Worm (Caenorhabditis elegans) whole organism, L2 larva: ENCODE data around the gene dhc-3.
A peak's percentile ranks its signal among the peaks of the same experiment; 100 is the strongest.
"Not testable (repeated sequence)": the region's sequence is repeated elsewhere in the genome, so short reads cannot be mapped to it uniquely, and the experiment has no call there.

Experiments
- C34F6.9 ChIP-seq: fragments of 150-350 bp; optimal IDR thresholded peaks from 2 replicates; lab custom pipeline; 2014; ENCODE audit warnings: missing biosample characterization, missing genetic modification characterization
- R02D3.7 ChIP-seq: fragments of 150-350 bp; optimal IDR thresholded peaks from 2 replicates; lab custom pipeline; 2014; ENCODE audit warnings: missing biosample characterization, missing genetic modification characterization
- ZK546.5 ChIP-seq: sonication (generic microtip); optimal IDR thresholded peaks from 2 replicates; lab custom pipeline; 2017; ENCODE audit warnings: missing biosample characterization, missing genetic modification characterization
- ceh-82 ChIP-seq: fragments of 150-350 bp; optimal IDR thresholded peaks from 2 replicates; lab custom pipeline; 2014; ENCODE audit warnings: missing biosample characterization, missing genetic modification characterization
- dmd-4 ChIP-seq: sonication (generic microtip); optimal IDR thresholded peaks from 2 replicates; lab custom pipeline; 2017; ENCODE audit warnings: missing biosample characterization, missing genetic modification characterization
- elt-1 ChIP-seq: fragments of 150-350 bp; optimal IDR thresholded peaks from 2 replicates; lab custom pipeline; 2014; ENCODE audit warnings: missing biosample characterization, missing genetic modification characterization
- elt-3 ChIP-seq: sonication (generic microtip); optimal IDR thresholded peaks from 2 replicates; lab custom pipeline; 2017; ENCODE audit warnings: missing biosample characterization, missing genetic modification characterization
- fos-1 ChIP-seq: fragments of 150-350 bp; optimal IDR thresholded peaks from 2 replicates; lab custom pipeline; 2014; ENCODE audit warnings: missing biosample characterization, missing genetic modification characterization
- gmeb-1 ChIP-seq: fragments of 150-350 bp; optimal IDR thresholded peaks from 2 replicates; lab custom pipeline; 2014; ENCODE audit warnings: missing biosample characterization, missing genetic modification characterization
- lin-11 ChIP-seq: fragments of 150-350 bp; sonication (generic microtip); optimal IDR thresholded peaks from 2 replicates; lab custom pipeline; 2014; ENCODE audit warnings: missing biosample characterization, missing genetic modification characterization, inconsistent platforms, mixed read lengths
- lin-13 ChIP-seq: fragments of 150-350 bp; optimal IDR thresholded peaks from 2 replicates; lab custom pipeline; 2014; ENCODE audit warnings: missing biosample characterization, missing genetic modification reagents, missing genetic modification characterization
- lin-39 ChIP-seq: fragments of 150-350 bp; optimal IDR thresholded peaks from 2 replicates; lab custom pipeline; 2014; ENCODE audit warnings: missing biosample characterization, missing genetic modification reagents, missing genetic modification characterization
- lsy-2 ChIP-seq, 2 experiments: fragments of 150-350 bp in 1 of 2; sonication (generic microtip) in 1 of 2; optimal IDR thresholded peaks; 2 replicates each; lab custom pipeline; 2014 to 2017; ENCODE audit warnings: missing biosample characterization in 2 of 2, missing genetic modification characterization in 2 of 2
- mdl-1 ChIP-seq, 2 experiments: fragments of 150-350 bp in 1 of 2; sonication (generic microtip) in 1 of 2; optimal IDR thresholded peaks; 2 replicates each; lab custom pipeline; 2017; ENCODE audit warnings: missing biosample characterization in 2 of 2, missing genetic modification characterization in 2 of 2
- nhr-129 ChIP-seq: fragments of 150-350 bp; optimal IDR thresholded peaks from 2 replicates; lab custom pipeline; 2014; ENCODE audit warnings: missing biosample characterization, missing genetic modification characterization
- nhr-21 ChIP-seq: fragments of 150-350 bp; optimal IDR thresholded peaks from 2 replicates; lab custom pipeline; 2014; ENCODE audit warnings: missing biosample characterization, missing genetic modification characterization
- nhr-237 ChIP-seq: fragments of 150-350 bp; optimal IDR thresholded peaks from 2 replicates; lab custom pipeline; 2014; ENCODE audit warnings: missing biosample characterization, missing genetic modification characterization
- nhr-25 ChIP-seq: fragments of 150-350 bp; sonication (generic microtip); optimal IDR thresholded peaks from 3 replicates; lab custom pipeline; 2014; ENCODE audit warnings: missing biosample characterization, missing genetic modification characterization
- nhr-77 ChIP-seq: fragments of 150-350 bp; optimal IDR thresholded peaks from 2 replicates; lab custom pipeline; 2014; ENCODE audit warnings: missing biosample characterization, missing genetic modification characterization
- peb-1 ChIP-seq: fragments of 150-350 bp; optimal IDR thresholded peaks from 2 replicates; lab custom pipeline; 2014; ENCODE audit warnings: missing biosample characterization, missing genetic modification characterization
- sem-4 ChIP-seq: fragments of 150-350 bp; optimal IDR thresholded peaks from 2 replicates; lab custom pipeline; 2014; ENCODE audit warnings: missing biosample characterization, missing genetic modification reagents, missing genetic modification characterization
- skn-1 ChIP-seq: sonication (generic microtip); optimal IDR thresholded peaks from 2 replicates; lab custom pipeline; 2017; ENCODE audit warnings: missing biosample characterization, missing genetic modification characterization
- sma-3 ChIP-seq: sonication (generic microtip); optimal IDR thresholded peaks from 2 replicates; lab custom pipeline; 2016; ENCODE audit warnings: missing genetic modification reagents, missing genetic modification characterization, missing compliant biosample characterization
- sma-9 ChIP-seq, 2 experiments: fragments of 150-350 bp in 1 of 2; sonication (generic microtip) in 1 of 2; optimal IDR thresholded peaks; 2 replicates each; lab custom pipeline; 2014 to 2016; ENCODE audit warnings: missing genetic modification characterization in 2 of 2, mild to moderate bottlenecking in 1 of 2, missing biosample characterization in 1 of 2, missing compliant biosample characterization in 1 of 2, missing genetic modification reagents in 1 of 2, moderate library complexity in 1 of 2
- snpc-4 ChIP-seq: fragments of 150-350 bp; optimal IDR thresholded peaks from 2 replicates; lab custom pipeline; 2014; ENCODE audit warnings: missing biosample characterization, missing genetic modification characterization
- unc-39 ChIP-seq: fragments of 150-350 bp; optimal IDR thresholded peaks from 2 replicates; lab custom pipeline; 2014; ENCODE audit warnings: missing biosample characterization, missing genetic modification characterization
- ztf-11 ChIP-seq: sonication (generic microtip); optimal IDR thresholded peaks from 2 replicates; lab custom pipeline; 2017; ENCODE audit warnings: missing biosample characterization, missing genetic modification characterization
- ztf-4 ChIP-seq: fragments of 150-350 bp; optimal IDR thresholded peaks from 2 replicates; lab custom pipeline; 2014; ENCODE audit warnings: missing biosample characterization, missing genetic modification characterization

The dhc-3 gene

DNA sequence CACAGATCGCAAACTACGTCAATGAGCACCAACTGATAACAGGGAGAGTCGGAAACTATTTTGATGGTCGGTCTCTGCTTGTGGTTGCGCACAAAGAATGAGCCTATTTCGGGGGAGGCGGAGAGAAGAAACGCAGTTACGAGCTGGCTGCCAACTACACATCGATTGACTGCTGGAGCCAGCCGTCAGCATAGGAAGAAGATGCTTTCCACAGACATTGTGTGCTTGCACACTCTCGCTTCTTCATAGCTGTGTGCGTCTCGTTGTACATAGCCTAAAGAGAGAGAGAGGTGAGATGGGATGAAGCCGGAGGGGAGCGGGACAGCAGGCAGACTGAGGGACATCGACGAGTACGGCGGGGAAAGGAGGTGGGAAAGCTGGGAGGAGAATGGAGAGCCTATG, 8.3 kb upstream of the dhc-3 start (continued):
- TF ChIP-seq lin-13 (GFP tag; lab: Kevin White, UChicago): peak; percentile 12

DNA sequence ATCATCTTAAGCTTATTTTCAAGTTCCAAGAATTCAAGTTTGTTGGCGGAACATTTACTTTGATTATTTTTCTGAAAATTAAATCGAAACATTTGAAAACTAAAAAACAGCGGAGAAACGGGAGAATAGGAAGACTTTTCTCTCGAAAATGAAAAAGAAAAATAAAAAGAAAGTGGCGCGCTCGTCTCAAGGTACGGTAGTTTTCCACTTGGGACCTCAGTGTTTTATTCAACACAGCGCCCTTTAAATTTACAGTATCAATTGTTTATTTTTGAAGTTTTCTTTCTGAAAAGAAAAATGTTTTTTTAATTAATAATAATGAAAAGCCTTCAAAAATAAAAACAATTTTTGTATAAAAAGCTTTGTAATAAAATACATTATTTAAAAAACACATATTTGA, 7.3 kb upstream of the dhc-3 start:
- peak in 1 of 2 experiments; percentile 72 for TF ChIP-seq lsy-2 (tag; optimal IDR thresholded peaks at IDR 0.05; lab: Kevin White, UChicago)
- no peak for TF ChIP-seq snpc-4
- TF ChIP-seq nhr-21: no peak
- TF ChIP-seq, all 48 proteins: peak for 1

DNA sequence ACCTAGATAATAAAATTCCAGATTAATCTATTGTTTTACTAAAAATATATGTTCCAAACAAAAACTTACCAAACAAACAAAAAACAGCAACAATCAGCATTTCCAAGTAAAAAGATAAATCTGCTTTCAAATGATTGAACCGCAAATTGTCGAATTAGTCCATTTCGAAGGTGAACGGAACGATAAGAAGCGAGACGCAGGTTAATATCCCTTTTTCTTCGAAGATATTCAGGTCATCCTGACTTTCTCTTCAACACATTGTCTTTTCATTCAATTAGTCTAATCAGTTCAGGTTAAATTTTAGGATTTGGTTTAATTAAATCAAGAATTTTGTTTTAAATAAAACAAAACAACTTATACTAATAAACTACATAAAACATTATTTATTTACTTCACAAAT, 5.4 kb upstream of the dhc-3 start, which contains the start of gene B0365.9:
Gene B0365.9 (minus strand): TSS at position 186 of the 400 bp plus-strand sequence.
- TF ChIP-seq dmd-4 (tag; lab: Kevin White, UChicago) (no peak), sma-9 (GFP tag; optimal IDR thresholded peaks at IDR 0.05; lab: Kevin White, UChicago) (no peak), sma-9 (tag; optimal IDR thresholded peaks at IDR 0.05; lab: Kevin White, UChicago) (no peak), elt-1 (tag; lab: Kevin White, UChicago) (no peak), lin-11 (no peak)

DNA sequence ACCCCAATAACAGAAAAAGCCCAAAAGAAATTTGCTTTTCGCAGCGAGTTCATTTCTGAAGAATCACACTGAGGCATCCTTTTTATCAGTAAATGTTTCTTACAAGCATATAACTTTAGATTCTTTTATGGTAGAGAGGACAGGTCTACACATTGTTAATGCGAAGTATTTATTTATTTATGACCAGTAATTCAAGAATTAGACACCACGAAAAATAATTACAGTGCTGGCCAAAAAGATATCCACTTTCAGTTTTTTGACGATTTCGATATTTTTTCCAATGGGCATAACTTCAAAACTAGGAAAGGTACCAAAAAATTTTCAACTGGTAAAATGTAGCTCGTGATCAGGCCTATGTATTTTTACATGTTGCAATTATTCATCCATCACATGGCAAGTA, 4.0 kb upstream of the dhc-3 start, which contains the start of gene clec-225:
Gene clec-225 (minus strand): TSS at position 101 of the 400 bp plus-strand sequence.
- TF ChIP-seq sem-4 (tag; lab: Kevin White, UChicago); nhr-237 (tag; lab: Kevin White, UChicago); lin-11: not testable (repeated sequence)
- TF ChIP-seq, all 48 proteins: peak for 0; not testable (repeated sequence) for 48

DNA sequence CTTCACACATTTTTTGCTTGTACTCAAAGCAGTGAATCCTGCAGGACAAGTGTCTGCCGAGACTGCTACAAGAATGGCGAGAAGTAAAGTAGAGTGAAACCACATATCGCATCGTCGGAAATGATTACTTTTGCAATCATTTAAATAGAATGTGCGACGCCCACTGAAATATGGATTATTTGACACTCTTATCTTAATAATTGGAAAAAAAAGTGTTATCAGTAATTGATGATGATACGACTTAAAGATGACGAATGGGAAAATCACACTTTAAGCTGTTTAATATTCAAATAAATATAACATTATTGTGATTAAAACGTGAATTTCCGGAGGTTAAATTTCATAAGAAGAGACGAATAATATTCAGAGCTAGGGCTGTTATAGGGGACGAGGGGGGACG, 826 bp upstream of the dhc-3 start, which contains the start of gene clec-41:
Gene clec-41 (minus strand): TSS at position 147 of the 400 bp plus-strand sequence.
- TF ChIP-seq fos-1 (tag; lab: Kevin White, UChicago): peak; percentile 96
- no peak for TF ChIP-seq lsy-2 (tag; optimal IDR thresholded peaks at IDR 0.05; lab: Kevin White, UChicago)

DNA sequence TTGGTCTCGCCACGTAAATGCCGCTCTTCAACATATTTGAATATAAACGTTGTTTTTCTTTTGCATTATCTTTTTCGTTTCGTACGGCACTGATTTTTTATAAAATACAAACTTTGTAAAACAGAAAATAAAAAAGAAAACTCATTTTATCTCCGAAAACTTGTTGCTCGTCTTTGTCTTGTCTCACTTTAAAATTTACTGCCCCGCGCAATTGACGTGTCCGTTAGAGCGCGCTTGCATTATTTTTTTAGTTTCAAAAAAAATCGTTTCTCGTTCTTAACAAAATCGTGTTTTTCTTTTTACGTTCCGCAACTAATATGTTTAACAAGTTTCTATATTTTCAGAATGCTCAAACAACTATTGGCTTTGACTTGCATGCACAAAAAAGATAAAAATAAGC, 13.8 kb downstream of the dhc-3 start, which contains the start of gene noca-1:
Gene noca-1 (plus strand): TSS at position 345 of the 400 bp plus-strand sequence.
- no peak for TF ChIP-seq nhr-237 (tag; lab: Kevin White, UChicago)
- TF ChIP-seq skn-1 (tag; lab: Kevin White, UChicago): no peak
- TF ChIP-seq ztf-4: no peak
- TF ChIP-seq lin-11: no peak
- no peak for TF ChIP-seq C34F6.9
- TF ChIP-seq elt-3 (tag; lab: Kevin White, UChicago): no peak
- TF ChIP-seq sma-3 (GFP tag; lab: Kevin White, UChicago): no peak

DNA sequence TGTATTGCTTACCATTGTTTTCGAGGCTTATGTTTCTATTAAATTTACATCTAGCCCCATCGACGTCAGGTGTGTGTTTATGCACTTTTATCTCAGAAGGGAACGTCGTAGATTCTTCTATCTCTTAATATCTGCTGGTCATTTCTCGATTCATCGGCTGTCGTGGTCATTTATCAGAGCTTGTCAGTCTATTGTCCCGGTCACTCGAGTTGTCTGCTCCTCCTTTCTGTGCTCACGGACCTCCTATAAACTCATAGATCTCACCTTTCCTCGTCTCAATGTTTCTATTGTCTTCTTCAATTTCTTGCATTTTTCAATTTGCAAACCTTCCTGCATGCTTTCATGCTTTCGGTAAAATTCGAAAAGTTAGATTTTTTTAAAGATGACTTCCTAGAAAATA, 15.4 kb downstream of the dhc-3 start:
- TF ChIP-seq sma-3 (GFP tag; lab: Kevin White, UChicago) (no peak), ztf-4 (no peak)
- TF ChIP-seq, all 48 proteins: peak for 0

DNA sequence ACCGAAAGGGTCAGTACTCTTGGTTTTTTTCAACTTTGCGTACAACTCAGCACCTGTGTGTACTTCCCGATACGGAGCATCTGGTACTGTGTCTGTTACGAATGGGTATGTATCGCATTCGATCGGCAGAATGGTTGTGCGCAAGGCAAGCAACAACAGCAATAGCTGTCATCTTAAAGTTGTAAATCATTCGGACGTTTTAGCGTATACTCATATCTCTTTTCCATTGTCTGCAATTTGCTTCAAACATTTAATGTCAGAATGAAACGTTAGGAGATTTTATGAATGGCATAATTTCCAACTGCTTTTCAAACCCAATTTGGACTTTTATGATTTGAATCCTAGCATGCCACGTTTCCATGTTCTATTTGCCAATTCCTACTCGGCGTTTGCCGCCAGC, 18.3 kb downstream of the dhc-3 start:
- TF ChIP-seq lin-39 (tag; lab: Kevin White, UChicago): no peak
- no peak for TF ChIP-seq mdl-1 (tag; optimal IDR thresholded peaks at IDR 0.05; lab: Kevin White, UChicago)
- no peak for TF ChIP-seq peb-1 (tag; lab: Kevin White, UChicago)
- TF ChIP-seq elt-3 (tag; lab: Kevin White, UChicago): no peak
- no peak for TF ChIP-seq ZK546.5 (tag; lab: Kevin White, UChicago)
- TF ChIP-seq nhr-25: no peak
- no peak for TF ChIP-seq gmeb-1
- no peak for TF ChIP-seq nhr-77
- TF ChIP-seq ztf-11 (tag; lab: Kevin White, UChicago): no peak
- no peak for TF ChIP-seq elt-1 (tag; lab: Kevin White, UChicago)
- TF ChIP-seq sma-9 (GFP tag; optimal IDR thresholded peaks at IDR 0.05; lab: Kevin White, UChicago): no peak
- no peak for TF ChIP-seq sma-9 (tag; optimal IDR thresholded peaks at IDR 0.05; lab: Kevin White, UChicago)
- no peak for TF ChIP-seq nhr-129 (tag; lab: Kevin White, UChicago)
- no peak for TF ChIP-seq C34F6.9
- no peak for TF ChIP-seq R02D3.7 (tag; lab: Kevin White, UChicago)
- no peak for TF ChIP-seq ceh-82 (tag; lab: Kevin White, UChicago)
- TF ChIP-seq fos-1 (tag; lab: Kevin White, UChicago): no peak
- TF ChIP-seq ztf-4: no peak
- TF ChIP-seq unc-39 (tag; lab: Kevin White, UChicago): no peak
